Fruit fly (Drosophila melanogaster) whole organism, wandering third instar larva: ENCODE results near the gene Ca-Ma2d.
A peak's percentile ranks its signal among the peaks of the same experiment; 100 is the strongest.

Source experiments
- Dfd ChIP-seq: fragments of >200 bp; optimal IDR thresholded peaks from 2 replicates; lab custom pipeline; 2017; ENCODE audit warnings: missing biosample characterization, missing genetic modification characterization
- GATAd ChIP-seq: sonication (Bioruptor generic); optimal IDR thresholded peaks from 2 replicates; lab custom pipeline; 2016; ENCODE audit warnings: missing biosample characterization, missing genetic modification characterization
- OdsH ChIP-seq: fragments of 200-800 bp; sonication (Bioruptor generic); optimal IDR thresholded peaks from 2 replicates; lab custom pipeline; 2016; ENCODE audit warnings: missing biosample characterization, mild to moderate bottlenecking, missing genetic modification characterization
- Rel ChIP-seq, 2 experiments: fragments of 200-800 bp; sonication (Bioruptor generic) in 1 of 2; optimal IDR thresholded peaks; 2 replicates in 1 of 2; 3 replicates in 1 of 2; lab custom pipeline; 2016 to 2019; ENCODE audit warnings: mild to moderate bottlenecking in 2 of 2, missing biosample characterization in 2 of 2, missing genetic modification characterization in 2 of 2, moderate library complexity in 1 of 2
- Vsx2 ChIP-seq: fragments of 200-300, 225-300 bp; sonication (Bioruptor generic); optimal IDR thresholded peaks from 2 replicates; lab custom pipeline; 2018; ENCODE audit warnings: missing biosample characterization, missing genetic modification characterization; ENCODE audit not compliant: partially characterized antibody
- dsf ChIP-seq: sonication (Bioruptor generic); optimal IDR thresholded peaks from 2 replicates; lab custom pipeline; 2016; ENCODE audit warnings: missing biosample characterization, missing genetic modification characterization, borderline replicate concordance
- ey ChIP-seq: fragments of 200-800 bp; sonication (Bioruptor generic); optimal IDR thresholded peaks from 2 replicates; lab custom pipeline; 2016; ENCODE audit warnings: missing biosample characterization, missing genetic modification characterization
- fru ChIP-seq: fragments of 200-800 bp; sonication (Bioruptor generic); optimal IDR thresholded peaks from 3 replicates; lab custom pipeline; 2016; ENCODE audit warnings: missing biosample characterization, mild to moderate bottlenecking, missing genetic modification characterization
- h ChIP-seq: fragments of 200-800 bp; sonication (Bioruptor generic); optimal IDR thresholded peaks from 3 replicates; lab custom pipeline; 2016; ENCODE audit warnings: missing biosample characterization, mild to moderate bottlenecking, missing genetic modification characterization
- sage ChIP-seq: fragments of 200-800 bp; sonication (Bioruptor generic); optimal IDR thresholded peaks from 2 replicates; lab custom pipeline; 2016; ENCODE audit warnings: missing biosample characterization, mild to moderate bottlenecking, missing genetic modification characterization
- sv ChIP-seq: fragments of 200-800 bp; sonication (Bioruptor generic); optimal IDR thresholded peaks from 3 replicates; lab custom pipeline; 2016; ENCODE audit warnings: missing biosample characterization, missing genetic modification characterization
- tai ChIP-seq: sonication (Bioruptor generic); optimal IDR thresholded peaks from 2 replicates; lab custom pipeline; 2016; ENCODE audit warnings: missing biosample characterization, missing genetic modification characterization

DNA sequence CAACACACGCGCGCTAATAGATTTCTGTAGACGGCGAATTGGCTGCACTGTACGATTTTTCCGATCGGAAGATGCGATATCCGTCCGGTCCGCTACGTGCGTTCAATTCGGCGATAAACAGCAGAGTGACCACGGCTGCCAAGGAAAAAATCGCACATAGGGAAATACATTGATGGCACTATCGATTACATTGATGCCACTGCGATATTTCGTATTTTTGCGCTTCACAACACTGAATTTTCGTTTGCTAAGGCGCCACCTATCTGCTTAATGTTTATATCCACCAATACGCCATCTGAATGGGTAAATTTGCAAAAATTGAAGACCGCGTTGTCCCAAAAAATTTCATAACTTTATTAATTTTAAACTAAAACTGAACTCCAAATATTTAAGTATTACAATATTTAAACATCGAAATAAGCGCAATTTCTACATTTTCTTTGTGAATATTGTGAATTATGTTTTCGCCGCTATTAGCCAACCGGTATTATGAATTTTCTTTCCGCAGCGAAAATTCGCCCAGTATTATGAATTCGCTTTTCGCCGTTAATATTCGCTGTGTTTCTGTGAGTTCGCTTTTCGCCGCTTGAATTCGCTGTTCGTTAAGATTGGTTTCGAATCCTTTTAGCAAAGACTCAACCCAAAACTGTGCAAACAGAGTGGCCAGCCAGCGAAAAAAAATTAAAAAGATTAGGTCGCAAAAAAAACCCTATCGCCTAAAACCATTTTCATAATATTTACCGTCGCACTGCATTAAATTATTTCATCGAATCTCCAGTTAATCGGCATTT, 56.5 kb downstream of the Ca-Ma2d start, which contains the start of the genes crp and pkaap:
- TF ChIP-seq Dfd (GFP tag; lab: Kevin White, UChicago), result no peak
- TF ChIP-seq tai (GFP tag; lab: Kevin White, UChicago), result peak; percentile 97
- TF ChIP-seq sv (GFP tag; lab: Kevin White, UChicago), result peak; percentile 93
- TF ChIP-seq OdsH (GFP tag; lab: Kevin White, UChicago), result peak; percentile 74
- peak; percentile 98 for TF ChIP-seq Vsx2
- peak; percentile 64 for TF ChIP-seq GATAd (GFP tag; lab: Kevin White, UChicago)
- peak; percentile 63 for TF ChIP-seq sage (GFP tag; lab: Kevin White, UChicago)
- peak; percentile 76 for TF ChIP-seq ey
- peak; percentile 86 for TF ChIP-seq h (GFP tag; lab: Kevin White, UChicago)
- peak; percentile 73 for TF ChIP-seq dsf (GFP tag; lab: Kevin White, UChicago)
- peak; percentile 51 for TF ChIP-seq Rel (GFP tag; optimal IDR thresholded peaks at IDR 0.05; lab: Kevin White, UChicago)
- TF ChIP-seq Rel (tag; optimal IDR thresholded peaks at IDR 0.05; lab: Kevin White, UChicago), result peak; percentile 47
- peak; percentile 73 for TF ChIP-seq fru (GFP tag; lab: Kevin White, UChicago)
